Worm (Caenorhabditis elegans) whole organism, L2 larva: ENCODE measurements around the gene F44E7.7.

Experiments
- R02D3.7 ChIP-seq: fragments of 150-350 bp; optimal IDR thresholded peaks from 2 replicates; lab custom pipeline; 2014; ENCODE audit warnings: missing biosample characterization, missing genetic modification characterization
- Y55F3AM.14 ChIP-seq: fragments of 200-800 bp; sonication (Bioruptor generic); optimal IDR thresholded peaks from 2 replicates; lab custom pipeline; 2018; ENCODE audit warnings: mild to moderate bottlenecking, missing genetic modification characterization, missing compliant biosample characterization
- ZK546.5 ChIP-seq: sonication (generic microtip); optimal IDR thresholded peaks from 2 replicates; lab custom pipeline; 2017; ENCODE audit warnings: missing biosample characterization, missing genetic modification characterization
- ama-1 ChIP-seq: fragments of 150-350 bp; optimal IDR thresholded peaks from 2 replicates; lab custom pipeline; 2018; ENCODE audit warnings: inconsistent platforms
- blmp-1 ChIP-seq: sonication (generic microtip); optimal IDR thresholded peaks from 2 replicates; lab custom pipeline; 2017; ENCODE audit warnings: missing genetic modification characterization, mild to moderate bottlenecking, missing compliant biosample characterization, antibody characterized with exemption, moderate library complexity; ENCODE audit not compliant: insufficient read depth
- ceh-16 ChIP-seq: fragments of 150-350 bp; optimal IDR thresholded peaks from 2 replicates; lab custom pipeline; 2014; ENCODE audit warnings: missing biosample characterization, missing genetic modification characterization
- elt-3 ChIP-seq: sonication (generic microtip); optimal IDR thresholded peaks from 2 replicates; lab custom pipeline; 2017; ENCODE audit warnings: missing biosample characterization, missing genetic modification characterization
- fos-1 ChIP-seq: fragments of 150-350 bp; optimal IDR thresholded peaks from 2 replicates; lab custom pipeline; 2014; ENCODE audit warnings: missing biosample characterization, missing genetic modification characterization
- lin-13 ChIP-seq: fragments of 150-350 bp; optimal IDR thresholded peaks from 2 replicates; lab custom pipeline; 2014; ENCODE audit warnings: missing biosample characterization, missing genetic modification reagents, missing genetic modification characterization
- mab-5 ChIP-seq: fragments of 150-350 bp; optimal IDR thresholded peaks from 2 replicates; lab custom pipeline; 2014; ENCODE audit warnings: missing biosample characterization, missing genetic modification characterization
- nhr-10 ChIP-seq: sonication (generic microtip); optimal IDR thresholded peaks from 2 replicates; lab custom pipeline; 2017; ENCODE audit warnings: missing biosample characterization, missing genetic modification characterization
- nhr-12 ChIP-seq: fragments of 150-350 bp; optimal IDR thresholded peaks from 2 replicates; lab custom pipeline; 2014; ENCODE audit warnings: missing biosample characterization, missing genetic modification characterization
- nhr-21 ChIP-seq: fragments of 150-350 bp; optimal IDR thresholded peaks from 2 replicates; lab custom pipeline; 2014; ENCODE audit warnings: missing biosample characterization, missing genetic modification characterization
- nhr-23 ChIP-seq: fragments of 150-350 bp; optimal IDR thresholded peaks from 2 replicates; lab custom pipeline; 2014; ENCODE audit warnings: missing biosample characterization, missing genetic modification reagents, missing genetic modification characterization
- peb-1 ChIP-seq: fragments of 150-350 bp; optimal IDR thresholded peaks from 2 replicates; lab custom pipeline; 2014; ENCODE audit warnings: missing biosample characterization, missing genetic modification characterization
- unc-39 ChIP-seq: fragments of 150-350 bp; optimal IDR thresholded peaks from 2 replicates; lab custom pipeline; 2014; ENCODE audit warnings: missing biosample characterization, missing genetic modification characterization
- ztf-1 ChIP-seq: fragments of 200-800 bp; sonication (Bioruptor generic); conservative IDR thresholded peaks from 2 replicates; pipeline ENCODE4 v1.3.6; 2022; ENCODE audit warnings: missing genetic modification characterization, missing compliant biosample characterization
- ztf-11 ChIP-seq: sonication (generic microtip); optimal IDR thresholded peaks from 2 replicates; lab custom pipeline; 2017; ENCODE audit warnings: missing biosample characterization, missing genetic modification characterization

The F44E7.7 gene

DNA sequence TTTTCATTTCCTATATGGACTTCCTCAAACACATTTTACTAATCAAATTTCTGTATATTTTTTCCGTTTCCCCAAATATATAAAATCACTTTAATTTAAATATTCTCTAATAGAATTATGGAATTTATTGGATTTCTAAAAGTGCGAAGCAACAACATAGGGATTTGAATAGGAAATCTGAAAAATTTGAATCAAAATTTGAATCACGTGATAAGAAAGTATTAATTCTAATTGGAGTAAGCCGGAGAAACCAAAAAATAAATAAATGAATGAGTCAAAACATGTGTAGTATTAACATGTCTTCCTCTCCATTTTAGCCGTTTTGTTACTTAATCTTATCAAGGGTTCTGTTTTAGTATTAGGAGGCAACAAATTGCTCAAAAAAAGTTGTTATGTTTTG is 44.0 kb downstream of the F44E7.7 start:
- TF ChIP-seq nhr-21 = no peak
- TF ChIP-seq nhr-10 (tag; lab: Kevin White, UChicago) = no peak
- TF ChIP-seq nhr-12 (tag; lab: Kevin White, UChicago) = no peak
- no peak for TF ChIP-seq ztf-1

DNA sequence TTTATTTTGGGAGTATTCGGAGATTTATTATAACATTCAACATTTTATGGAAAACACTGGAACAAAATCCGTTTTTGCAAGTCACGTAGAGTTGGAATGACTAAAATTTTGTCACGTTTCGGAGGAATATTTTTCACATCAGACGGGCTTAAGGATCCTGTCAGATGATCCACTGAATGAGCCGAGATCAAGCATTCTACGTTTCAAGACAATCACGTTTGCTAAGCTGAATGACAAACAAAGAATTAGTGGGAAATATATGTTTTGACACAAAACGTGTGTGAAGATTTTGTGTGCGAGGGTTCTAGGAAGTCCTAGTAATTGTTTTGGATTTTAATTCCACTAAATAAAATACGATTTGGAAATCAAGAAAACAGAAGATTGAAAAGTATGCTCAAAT is 45.8 kb downstream of the F44E7.7 start:
- TF ChIP-seq nhr-10 (tag; lab: Kevin White, UChicago) = no peak
- no peak for TF ChIP-seq nhr-12 (tag; lab: Kevin White, UChicago)
- no peak for TF ChIP-seq mab-5 (tag; lab: Kevin White, UChicago)
- TF ChIP-seq ZK546.5 (tag; lab: Kevin White, UChicago) = no peak
- TF ChIP-seq blmp-1 = no peak

DNA sequence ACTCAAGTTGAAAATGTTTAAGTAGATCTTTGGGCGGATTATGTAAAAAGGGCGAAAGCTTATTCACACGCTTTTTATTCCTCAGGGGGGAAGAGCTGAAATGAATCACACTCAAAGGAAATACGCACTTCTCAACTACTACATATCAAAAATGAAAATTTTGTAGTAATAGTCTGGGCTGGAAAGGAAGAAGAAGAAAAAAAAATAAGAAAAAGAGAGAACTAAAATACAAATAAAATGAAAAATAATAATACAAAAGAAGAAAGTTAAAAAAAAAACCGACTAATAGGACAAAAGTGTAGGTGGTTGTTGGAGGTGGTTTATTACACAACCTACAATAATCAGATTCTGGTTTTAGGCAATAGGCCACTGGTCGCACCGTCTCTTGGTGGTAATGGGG is 49.2 kb downstream of the F44E7.7 start, which contains the start of gene K09H11.6:
TSS of gene K09H11.6 (minus strand) at position 101 of the 400 bp plus-strand sequence.
- TF ChIP-seq unc-39 (tag; lab: Kevin White, UChicago) = no peak
- no peak for TF ChIP-seq peb-1 (tag; lab: Kevin White, UChicago)
- no peak for TF ChIP-seq Y55F3AM.14 (GFP tag; lab: Kevin White, UChicago)
- no peak for TF ChIP-seq ztf-11
- TF ChIP-seq lin-13 = no peak
- TF ChIP-seq nhr-23 = no peak
- TF ChIP-seq ceh-16 (tag; lab: Kevin White, UChicago) = no peak
- TF ChIP-seq R02D3.7 (tag; lab: Kevin White, UChicago) = no peak
- no peak for TF ChIP-seq elt-3 (tag; lab: Kevin White, UChicago)
- no peak for TF ChIP-seq fos-1 (tag; lab: Kevin White, UChicago)
- TF ChIP-seq ama-1 (lab: Kevin White, UChicago) = no peak
